Fruit fly (Drosophila melanogaster): Measurements from ENCODE around the gene Syx17.

Gene Syx17

dm6 chr3L:4359688-4360375 lies 43.5 kb upstream of the Syx17 start:
- TF ChIP-seq ey (GFP tag; optimal IDR thresholded peaks at IDR 0.05) (no peak), Dfd (GFP tag; optimal IDR thresholded peaks at IDR 0.05) (peak; percentile 6)

DNA sequence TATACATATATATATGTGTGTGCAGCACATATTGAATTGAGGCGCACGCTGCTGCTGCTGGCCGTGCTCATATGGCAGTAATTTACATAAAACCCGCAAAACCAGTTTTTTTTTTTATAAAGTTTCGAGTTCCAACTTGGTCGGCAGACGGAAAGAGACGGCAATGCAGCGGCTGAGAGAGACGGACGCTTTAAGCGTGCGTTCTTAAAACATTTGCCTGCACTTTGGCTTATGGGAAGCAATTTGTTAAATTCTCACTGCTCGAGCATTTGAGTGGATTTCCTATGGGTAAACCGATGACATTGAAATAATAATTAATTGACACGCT lies 42.9 kb upstream of the Syx17 start:
- TF ChIP-seq tai (GFP tag; optimal IDR thresholded peaks at IDR 0.05) (no peak), CrebA (GFP tag; optimal IDR thresholded peaks at IDR 0.05; ENCODE audit: borderline replicate concordance) (peak; percentile 50), h (GFP tag; optimal IDR thresholded peaks at IDR 0.05) (peak; percentile 45), brk (GFP tag; optimal IDR thresholded peaks at IDR 0.05) (peak; percentile 3), sage (GFP tag; optimal IDR thresholded peaks at IDR 0.05) (peak; percentile 7), Hr83 (GFP tag; optimal IDR thresholded peaks at IDR 0.05; ENCODE audit: poor library complexity, severe bottlenecking) (no peak), dmrt93B (GFP tag; optimal IDR thresholded peaks at IDR 0.05) (no peak), ey (GFP tag; optimal IDR thresholded peaks at IDR 0.05) (no peak), Dif (GFP tag; optimal IDR thresholded peaks at IDR 0.05; ENCODE audit: partially characterized antibody) (peak; percentile 35), Vsx2 (GFP tag; optimal IDR thresholded peaks at IDR 0.05; ENCODE audit: partially characterized antibody) (peak; percentile 53)

DNA sequence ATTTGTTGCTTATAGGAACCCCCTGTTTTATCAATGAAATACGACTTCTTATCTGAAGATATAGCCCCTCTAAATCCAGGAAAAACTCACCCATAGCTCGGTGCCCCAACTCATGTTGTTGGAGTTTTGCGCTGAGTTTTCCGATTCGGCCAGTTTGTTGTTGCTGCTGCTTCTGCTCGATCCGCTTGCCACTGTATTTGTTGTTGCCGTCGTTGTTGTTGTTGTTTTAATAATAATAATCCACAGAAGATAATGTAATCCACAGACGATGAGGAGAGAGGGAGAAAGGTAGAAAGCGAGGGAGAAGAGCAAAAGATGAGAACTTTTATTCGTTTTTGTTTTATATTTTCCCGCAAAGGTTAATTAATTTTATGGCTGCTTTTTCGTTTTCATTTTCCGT lies 40.4 kb upstream of the Syx17 start:
- TF ChIP-seq dsf (GFP tag; optimal IDR thresholded peaks at IDR 0.05; ENCODE audit: borderline replicate concordance) (no peak), Vsx2 (GFP tag; optimal IDR thresholded peaks at IDR 0.05; ENCODE audit: partially characterized antibody) (no peak), rgr (GFP tag; optimal IDR thresholded peaks at IDR 0.05) (no peak), tai (GFP tag; optimal IDR thresholded peaks at IDR 0.05) (no peak), Abd-B (GFP tag; optimal IDR thresholded peaks at IDR 0.05) (no peak)

- TF ChIP-seq h (GFP tag; optimal IDR thresholded peaks at IDR 0.05) (no peak), CrebA (GFP tag; optimal IDR thresholded peaks at IDR 0.05; ENCODE audit: borderline replicate concordance) (no peak), OdsH (GFP tag; optimal IDR thresholded peaks at IDR 0.05) (no peak), psq (GFP tag; optimal IDR thresholded peaks at IDR 0.05) (no peak), Mio (GFP tag; optimal IDR thresholded peaks at IDR 0.05) (no peak), N (GFP tag; optimal IDR thresholded peaks at IDR 0.05) (no peak), ey (GFP tag; optimal IDR thresholded peaks at IDR 0.05) (no peak), lola (GFP tag; optimal IDR thresholded peaks at IDR 0.05) (no peak), sv (GFP tag; optimal IDR thresholded peaks at IDR 0.05) (no peak), Hnf4 (GFP tag; optimal IDR thresholded peaks at IDR 0.05) (no peak)
Observed at dm6 chr3L:4363484-4363883, 39.8 kb upstream of the Syx17 start.

- no peak for TF ChIP-seq Hr78 (GFP tag; optimal IDR thresholded peaks at IDR 0.05)
- peak; percentile 91 for TF ChIP-seq jim (GFP tag; optimal IDR thresholded peaks at IDR 0.05)
- peak; percentile 51 for TF ChIP-seq HLH106 (tag; optimal IDR thresholded peaks at IDR 0.05)
- no peak for TF ChIP-seq dsf (GFP tag; optimal IDR thresholded peaks at IDR 0.05; ENCODE audit: borderline replicate concordance)
- no peak for TF ChIP-seq dl (GFP tag; optimal IDR thresholded peaks at IDR 0.05; ENCODE audit: insufficient read depth in 1 of 2, partially characterized antibody in 2 of 2)
- no peak for TF ChIP-seq lola (GFP tag; optimal IDR thresholded peaks at IDR 0.05)
- no peak for TF ChIP-seq Mio (GFP tag; optimal IDR thresholded peaks at IDR 0.05)
- no peak for TF ChIP-seq N (GFP tag; optimal IDR thresholded peaks at IDR 0.05)
- TF ChIP-seq h (GFP tag; optimal IDR thresholded peaks at IDR 0.05): peak; percentile 29
- peak; percentile 79 for TF ChIP-seq Hnf4 (GFP tag; optimal IDR thresholded peaks at IDR 0.05)
- TF ChIP-seq dmrt93B (GFP tag; optimal IDR thresholded peaks at IDR 0.05): peak; percentile 16
- no peak for TF ChIP-seq Dfd (GFP tag; optimal IDR thresholded peaks at IDR 0.05)
- TF ChIP-seq Sp1 (GFP tag; optimal IDR thresholded peaks at IDR 0.05): peak; percentile 79
- peak; percentile 55 for TF ChIP-seq woc (GFP tag; optimal IDR thresholded peaks at IDR 0.05)
- peak; percentile 61 for TF ChIP-seq Myc (optimal IDR thresholded peaks at IDR 0.05)
- peak; percentile 38 for TF ChIP-seq Dif (GFP tag; optimal IDR thresholded peaks at IDR 0.05; ENCODE audit: partially characterized antibody)
- TF ChIP-seq GATAd (GFP tag; optimal IDR thresholded peaks at IDR 0.05): no peak
- peak; percentile 10 for TF ChIP-seq CG32264 (GFP tag; optimal IDR thresholded peaks at IDR 0.05)
- peak; percentile 70 for TF ChIP-seq psq (GFP tag; optimal IDR thresholded peaks at IDR 0.05)
- TF ChIP-seq rgr (GFP tag; optimal IDR thresholded peaks at IDR 0.05): peak; percentile 84
- TF ChIP-seq foxo (GFP tag; optimal IDR thresholded peaks at IDR 0.05): peak in 1 of 2 experiments; percentile 84
- TF ChIP-seq br (GFP tag; optimal IDR thresholded peaks at IDR 0.05): peak; percentile 48
- no peak for TF ChIP-seq Abd-B (GFP tag; optimal IDR thresholded peaks at IDR 0.05)
- TF ChIP-seq CrebA (GFP tag; optimal IDR thresholded peaks at IDR 0.05; ENCODE audit: borderline replicate concordance): peak; percentile 5
- TF ChIP-seq OdsH (GFP tag; optimal IDR thresholded peaks at IDR 0.05): peak; percentile 69
- peak; percentile 65 for TF ChIP-seq fru (GFP tag; optimal IDR thresholded peaks at IDR 0.05)
- TF ChIP-seq brk (GFP tag; optimal IDR thresholded peaks at IDR 0.05): peak; percentile 89
- TF ChIP-seq sage (GFP tag; optimal IDR thresholded peaks at IDR 0.05): no peak
- TF ChIP-seq Hr83 (GFP tag; optimal IDR thresholded peaks at IDR 0.05; ENCODE audit: poor library complexity, severe bottlenecking): peak; percentile 86
- peak; percentile 34 for TF ChIP-seq Rel (GFP tag; optimal IDR thresholded peaks at IDR 0.05)
- peak; percentile 53 for TF ChIP-seq Rel (tag; optimal IDR thresholded peaks at IDR 0.05)
- peak; percentile 53 for TF ChIP-seq ey (GFP tag; optimal IDR thresholded peaks at IDR 0.05)
Observed at dm6 chr3L:4363887-4364794, 39.1 kb upstream of the Syx17 start, which contains the start of the genes Cip4 and mRpS6. Gene Cip4 (minus strand): TSS chr3L:4364102. Gene mRpS6 (plus strand): TSS chr3L:4364550.
